Fruit fly (Drosophila melanogaster): ENCODE measurements around the gene Hyls1.

Gene Hyls1

dm6 chr2L:16356249-16357025, 4.0 kb upstream of the Hyls1 start, which contains the start of gene CaBP1:
CaBP1 (minus strand) TSS chr2L:16356735.
- TF ChIP-seq EcR (GFP tag; optimal IDR thresholded peaks at IDR 0.05) (no peak), D1 (tag; optimal IDR thresholded peaks at IDR 0.05) (no peak), Snoo (tag; optimal IDR thresholded peaks at IDR 0.05) (no peak), Pif1A (GFP tag; optimal IDR thresholded peaks at IDR 0.05) (no peak), gl (tag; optimal IDR thresholded peaks at IDR 0.05) (no peak), CG15710 (tag; optimal IDR thresholded peaks at IDR 0.05) (no peak), CG12605 (GFP tag; IDR thresholded peaks at IDR 0.05) (no peak), CG34367 (tag; optimal IDR thresholded peaks at IDR 0.05) (no peak), CG14655 (GFP tag; optimal IDR thresholded peaks at IDR 0.05) (no peak), Pif1B (GFP tag; optimal IDR thresholded peaks at IDR 0.05) (no peak), CG8159 (tag; optimal IDR thresholded peaks at IDR 0.05) (no peak), fd96Ca (GFP tag; IDR thresholded peaks at IDR 0.05) (no peak)

dm6 chr2L:16353765-16354164, 1.3 kb upstream of the Hyls1 start:
- TF ChIP-seq EcR (GFP tag; optimal IDR thresholded peaks at IDR 0.05) (peak; percentile 13), CG15710 (tag; optimal IDR thresholded peaks at IDR 0.05) (no peak), CG10348 (GFP tag; IDR thresholded peaks at IDR 0.05) (no peak), CG9948 (tag; optimal IDR thresholded peaks at IDR 0.05) (no peak)

dm6 chr2L:16351805-16352584, 433 bp downstream of the Hyls1 start:
- 0 out of 3 replicates have a peak, but pooled peaks have one; percentile 18 for TF ChIP-seq CG4496 (GFP tag; IDR thresholded peaks at IDR 0.05)
- no peak for TF ChIP-seq Pif1A (GFP tag; optimal IDR thresholded peaks at IDR 0.05)

DNA sequence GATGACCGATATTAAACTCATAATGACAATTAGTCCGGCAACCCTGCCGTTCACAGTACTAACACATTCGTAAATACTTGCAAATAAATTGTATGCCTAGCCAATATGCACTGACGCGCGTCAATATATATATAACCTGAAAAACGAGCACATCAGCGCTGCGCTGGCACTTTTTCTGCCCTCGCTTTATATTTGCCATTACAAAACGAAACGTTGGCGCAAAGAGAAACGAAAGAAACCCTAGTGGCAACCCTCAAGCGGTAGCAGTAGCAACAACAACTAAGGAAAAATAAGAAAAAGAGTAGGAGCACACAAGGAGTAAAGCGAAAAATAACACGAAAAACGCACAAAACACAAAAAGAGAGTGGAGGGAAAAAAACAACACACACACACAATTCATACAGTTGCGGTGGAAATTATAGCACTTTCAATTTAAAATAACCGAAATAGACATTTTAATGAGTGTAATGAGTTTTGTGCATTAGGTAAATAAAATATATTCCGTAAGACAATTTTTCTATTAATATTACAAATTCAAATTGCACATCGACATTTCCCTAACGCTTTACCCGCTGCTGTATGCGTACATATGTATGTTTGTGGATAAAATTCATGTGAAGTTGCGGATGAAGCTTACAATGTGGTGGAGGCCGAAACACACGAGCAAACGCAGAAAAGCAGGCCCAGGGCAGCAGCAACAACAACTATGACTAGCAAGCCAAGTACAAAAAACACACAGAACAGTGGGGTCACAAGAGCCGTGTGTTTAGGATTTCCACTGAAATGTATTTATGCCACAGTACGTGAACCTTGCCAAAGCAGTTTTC, 1.5 kb downstream of the Hyls1 start:
- TF ChIP-seq CG32121 (GFP tag; IDR thresholded peaks at IDR 0.05) (peak; percentile 99), Ets98B (GFP tag; IDR thresholded peaks at IDR 0.05) (peak; percentile 99), CG15710 (tag; optimal IDR thresholded peaks at IDR 0.05) (peak; percentile 99), CG8159 (tag; optimal IDR thresholded peaks at IDR 0.05) (peak; percentile 99), Pif1A (GFP tag; optimal IDR thresholded peaks at IDR 0.05) (peak; percentile 99), CG14655 (GFP tag; optimal IDR thresholded peaks at IDR 0.05) (peak; percentile 99), CG17806 (tag; optimal IDR thresholded peaks at IDR 0.05) (peak; percentile 99), Snoo (tag; optimal IDR thresholded peaks at IDR 0.05) (peak; percentile 99), CG8301 (tag; optimal IDR thresholded peaks at IDR 0.05) (peak; percentile 99), Pif1B (GFP tag; optimal IDR thresholded peaks at IDR 0.05) (peak; percentile 99), CG34367 (tag; optimal IDR thresholded peaks at IDR 0.05) (peak; percentile 99), EcR (GFP tag; optimal IDR thresholded peaks at IDR 0.05) (peak; percentile 73), CG4496 (GFP tag; IDR thresholded peaks at IDR 0.05) (peak; percentile 99), CG9948 (tag; optimal IDR thresholded peaks at IDR 0.05) (peak; percentile 99), CG12605 (GFP tag; IDR thresholded peaks at IDR 0.05) (peak; percentile 99), CG10348 (GFP tag; IDR thresholded peaks at IDR 0.05) (peak; percentile 82), rn (GFP tag; IDR thresholded peaks at IDR 0.05) (peak; percentile 97), fd96Ca (GFP tag; IDR thresholded peaks at IDR 0.05) (peak; percentile 98), CG13204 (GFP tag; optimal IDR thresholded peaks at IDR 0.05) (peak; percentile 98), D1 (tag; optimal IDR thresholded peaks at IDR 0.05) (peak; percentile 98), gl (tag; optimal IDR thresholded peaks at IDR 0.05) (peak; percentile 98)

DNA sequence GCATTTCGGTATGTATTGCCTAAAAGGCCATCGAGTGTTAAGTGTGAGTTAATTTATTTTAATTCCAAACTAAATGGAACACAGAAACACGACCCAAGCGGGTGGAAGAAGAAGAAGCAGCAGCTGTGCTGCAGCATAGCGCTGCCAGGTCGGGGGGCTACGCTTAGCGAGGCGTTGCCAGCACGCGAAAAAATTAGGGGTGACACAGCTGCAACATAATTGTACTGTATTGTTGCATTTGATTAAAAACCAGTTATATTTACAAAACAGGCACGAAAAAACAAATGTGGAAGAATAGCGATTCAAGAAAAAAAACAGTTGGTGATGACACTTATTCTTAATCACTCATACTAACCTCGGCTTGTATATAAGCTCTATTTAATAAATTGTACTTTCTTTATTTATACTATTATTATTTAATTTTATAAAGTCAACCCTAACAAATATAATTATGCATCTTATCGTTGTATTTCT, 2.2 kb downstream of the Hyls1 start:
- no peak for TF ChIP-seq CG9948 (tag; optimal IDR thresholded peaks at IDR 0.05)
- TF ChIP-seq CG13204 (GFP tag; optimal IDR thresholded peaks at IDR 0.05): no peak
- peak; percentile 74 for TF ChIP-seq Snoo (tag; optimal IDR thresholded peaks at IDR 0.05)
- TF ChIP-seq gl (tag; optimal IDR thresholded peaks at IDR 0.05): no peak
- TF ChIP-seq CG8301 (tag; optimal IDR thresholded peaks at IDR 0.05): no peak
- no peak for TF ChIP-seq CG10348 (GFP tag; IDR thresholded peaks at IDR 0.05)
- no peak for TF ChIP-seq D1 (tag; optimal IDR thresholded peaks at IDR 0.05)
- no peak for TF ChIP-seq CG34367 (tag; optimal IDR thresholded peaks at IDR 0.05)
- TF ChIP-seq rn (GFP tag; IDR thresholded peaks at IDR 0.05): peak; percentile 45; the same call in 1 of the 2 replicates
- peak; percentile 46 for TF ChIP-seq CG15710 (tag; optimal IDR thresholded peaks at IDR 0.05)
- TF ChIP-seq EcR (GFP tag; optimal IDR thresholded peaks at IDR 0.05): no peak
- TF ChIP-seq CG32121 (GFP tag; IDR thresholded peaks at IDR 0.05): peak; percentile 68
- TF ChIP-seq Ets98B (GFP tag; IDR thresholded peaks at IDR 0.05): peak; percentile 40
- no peak for TF ChIP-seq Pif1A (GFP tag; optimal IDR thresholded peaks at IDR 0.05)
- no peak; the same call in 1 of the 2 replicates for TF ChIP-seq CG12605 (GFP tag; IDR thresholded peaks at IDR 0.05)
- TF ChIP-seq CG14655 (GFP tag; optimal IDR thresholded peaks at IDR 0.05): no peak
- no peak for TF ChIP-seq Pif1B (GFP tag; optimal IDR thresholded peaks at IDR 0.05)
- TF ChIP-seq CG8159 (tag; optimal IDR thresholded peaks at IDR 0.05): no peak
- TF ChIP-seq CG4496 (GFP tag; IDR thresholded peaks at IDR 0.05): peak; percentile 77; the same call in 2 of the 3 replicates
- TF ChIP-seq fd96Ca (GFP tag; IDR thresholded peaks at IDR 0.05): peak; percentile 62; the same call in 2 of the 3 replicates
- TF ChIP-seq CG17806 (tag; optimal IDR thresholded peaks at IDR 0.05): peak; percentile 9

Measured in whole organism, pupa.